Worm (Caenorhabditis elegans) whole organism, L4/young adult: ENCODE results near the gene F08F8.10.

Source experiments
- W03F9.2 ChIP-seq: fragments of 150-350 bp; optimal IDR thresholded peaks from 2 replicates; lab custom pipeline; 2014; ENCODE audit warnings: missing biosample characterization, missing genetic modification characterization
- dao-5 ChIP-seq: sonication (generic microtip); optimal IDR thresholded peaks from 2 replicates; lab custom pipeline; 2016; ENCODE audit warnings: missing genotype, missing genetic modification characterization, moderate library complexity, missing compliant biosample characterization
- him-1 ChIP-seq: sonication (generic microtip); optimal IDR thresholded peaks from 2 replicates; lab custom pipeline; 2016; ENCODE audit warnings: missing genotype, missing genetic modification reagents, missing genetic modification characterization, missing compliant biosample characterization

F08F8.10 gene

DNA sequence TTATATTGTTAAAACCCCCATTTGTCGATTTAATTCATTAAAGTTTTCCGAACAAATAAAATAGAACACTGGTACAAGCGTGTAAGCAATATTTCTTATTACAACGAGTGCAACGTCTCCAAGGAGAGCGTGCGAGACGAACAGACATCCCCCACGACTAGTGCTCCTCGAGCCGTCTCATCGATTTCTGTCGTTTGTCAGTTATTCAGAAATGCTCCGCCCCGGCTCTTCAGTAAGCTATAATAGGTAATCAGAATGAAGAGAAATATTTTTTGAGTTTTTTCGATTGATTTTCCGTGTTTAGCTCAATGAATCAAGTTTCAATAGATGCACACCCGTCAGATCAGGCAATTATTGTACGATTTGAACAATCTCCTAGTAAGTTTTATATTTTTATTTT lies 18.5 kb downstream of the F08F8.10 start, which contains the start of gene kap-1:
Gene kap-1, plus strand, starts transcription at position 143 of the 400 bp plus-strand sequence.
- TF ChIP-seq dao-5 (no peak), him-1 (tag; lab: Kevin White, UChicago) (no peak), W03F9.2 (tag; lab: Kevin White, UChicago) (no peak)

ce11 chrIII:7338009-7338408 lies 19.2 kb downstream of the F08F8.10 start:
- no peak for TF ChIP-seq him-1 (tag; lab: Kevin White, UChicago)
- no peak for TF ChIP-seq W03F9.2 (tag; lab: Kevin White, UChicago)
- TF ChIP-seq dao-5, result no peak

DNA sequence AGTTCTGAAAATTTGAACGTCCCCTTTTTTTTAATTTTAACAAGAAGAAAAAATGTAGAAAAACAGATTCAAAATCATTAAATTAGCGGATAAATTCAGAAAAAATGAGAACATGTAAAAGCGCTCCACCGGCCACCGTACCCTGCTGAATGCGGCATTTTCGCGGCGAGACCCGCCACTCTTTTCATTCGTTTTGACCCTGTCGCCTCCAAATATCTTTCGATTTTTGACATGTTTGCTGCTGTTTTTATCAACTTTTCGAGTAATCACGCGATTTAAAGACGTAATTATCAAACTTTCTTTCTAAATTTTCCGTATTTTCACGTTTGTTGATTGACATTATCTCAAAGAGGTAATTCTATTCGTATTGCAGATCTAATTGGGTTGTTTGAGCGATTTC lies 21.0 kb downstream of the F08F8.10 start, which contains the start of gene gsp-2:
Gene gsp-2, plus strand, starts transcription at position 374 of the 400 bp plus-strand sequence.
- TF ChIP-seq W03F9.2 (tag; lab: Kevin White, UChicago) (peak; percentile 85), dao-5 (no peak)

DNA sequence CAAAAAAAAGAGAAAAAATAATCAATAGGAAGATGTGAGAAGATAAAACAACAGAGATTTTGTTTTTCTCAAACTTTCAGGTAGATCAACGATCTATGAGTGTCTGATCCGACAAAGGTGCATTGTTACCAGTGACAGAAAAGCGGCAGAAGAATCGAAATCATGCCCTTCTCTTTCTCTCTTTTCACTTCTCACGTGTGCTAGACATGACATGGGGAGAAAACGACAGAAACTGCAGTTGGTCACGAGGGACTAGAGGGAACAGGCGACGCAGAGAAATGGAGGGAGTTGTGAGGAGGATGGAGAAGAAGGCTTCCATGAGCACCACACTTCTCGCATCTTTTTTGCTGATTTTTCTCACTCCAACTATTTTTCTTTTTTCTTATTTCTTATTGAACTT lies 22.0 kb downstream of the F08F8.10 start, which contains the start of gene F56C9.10:
Gene F56C9.10, minus strand, starts transcription at position 97 of the 400 bp plus-strand sequence.
- no peak for TF ChIP-seq him-1 (tag; lab: Kevin White, UChicago)
- no peak for TF ChIP-seq dao-5
- peak; percentile 85 for TF ChIP-seq W03F9.2 (tag; lab: Kevin White, UChicago)

DNA sequence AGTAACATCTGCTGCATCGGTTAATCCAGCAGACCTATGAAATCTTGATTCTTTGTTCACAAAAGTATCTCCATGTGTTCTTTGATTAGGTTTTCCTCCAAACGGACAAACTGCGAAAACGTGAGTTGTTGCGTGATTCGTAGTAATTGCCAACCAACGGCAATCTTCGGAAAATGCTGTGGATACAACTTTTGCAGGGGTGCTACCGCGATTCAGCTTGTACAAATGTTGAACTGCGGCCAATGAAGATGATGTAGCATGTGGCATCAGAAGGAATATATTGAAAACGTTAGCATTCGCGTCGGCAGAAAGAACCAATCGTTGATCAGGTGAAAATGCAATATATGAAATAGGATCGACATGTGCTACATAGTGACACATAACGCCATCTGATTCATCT lies 25.5 kb downstream of the F08F8.10 start:
- no peak for TF ChIP-seq dao-5
- TF ChIP-seq W03F9.2 (tag; lab: Kevin White, UChicago), result no peak
- TF ChIP-seq him-1 (tag; lab: Kevin White, UChicago), result no peak

DNA sequence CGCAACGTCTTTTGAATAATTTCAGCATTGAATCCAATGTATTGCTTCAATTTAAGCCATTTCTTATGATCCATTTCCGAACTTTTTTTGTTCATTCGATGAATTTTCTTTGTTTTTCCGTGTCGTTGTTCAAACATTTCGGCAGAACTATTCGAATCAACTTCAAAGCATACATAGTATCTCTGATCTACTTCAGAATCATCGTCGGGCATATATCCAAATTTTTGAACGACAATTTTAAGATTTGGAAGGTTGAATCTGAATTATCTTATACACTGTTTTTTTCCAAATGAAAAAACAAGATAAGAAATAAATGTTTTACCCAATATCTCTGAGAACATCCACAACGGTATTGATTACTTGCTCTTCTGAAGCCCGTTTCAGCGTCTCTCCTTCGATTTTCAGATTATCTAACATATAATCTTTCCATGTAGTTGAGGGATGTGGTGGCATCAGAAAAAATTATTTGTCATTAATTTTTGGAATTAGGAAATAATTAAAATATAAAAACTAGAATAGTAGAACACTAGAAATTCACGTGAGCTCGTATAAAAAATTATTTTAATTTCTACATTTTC lies 27.9 kb downstream of the F08F8.10 start, which contains the start of gene lab-2:
Gene lab-2, minus strand, starts transcription at position 453 of the 578 bp plus-strand sequence.
- TF ChIP-seq dao-5 (no peak), W03F9.2 (tag; lab: Kevin White, UChicago) (no peak), him-1 (tag; lab: Kevin White, UChicago) (no peak)

- no peak for TF ChIP-seq W03F9.2 (tag; lab: Kevin White, UChicago)
- TF ChIP-seq dao-5, result no peak
- no peak for TF ChIP-seq him-1 (tag; lab: Kevin White, UChicago)
Observed at ce11 chrIII:7323331-7323730, 33.9 kb downstream of the F08F8.10 start.

- TF ChIP-seq him-1 (tag; lab: Kevin White, UChicago) (no peak), W03F9.2 (tag; lab: Kevin White, UChicago) (no peak), dao-5 (no peak)
Observed at ce11 chrIII:7322018-7322417, 35.2 kb downstream of the F08F8.10 start.

DNA sequence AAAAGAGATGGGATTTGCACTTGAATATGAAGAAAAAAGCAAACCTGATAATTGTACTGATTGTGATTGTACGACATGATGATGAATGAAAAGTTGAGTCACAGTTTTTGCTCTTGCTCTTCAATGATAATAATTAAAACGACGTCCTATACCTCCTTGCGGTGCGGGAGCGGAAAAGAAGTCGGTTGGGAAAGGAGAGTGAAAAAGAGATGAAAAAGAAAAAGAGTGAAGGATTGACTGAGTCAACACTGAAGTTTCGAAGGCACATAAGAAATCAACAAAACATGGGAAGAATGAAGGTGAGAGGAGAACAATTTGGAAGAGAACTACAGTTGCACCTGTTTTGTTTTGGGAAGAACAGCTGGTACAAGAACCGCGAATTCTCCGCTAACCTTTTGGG lies 37.8 kb downstream of the F08F8.10 start, which contains the start of gene F56C9.8:
Gene F56C9.8, minus strand, starts transcription at position 120 of the 400 bp plus-strand sequence.
- TF ChIP-seq him-1 (tag; lab: Kevin White, UChicago) (no peak), W03F9.2 (tag; lab: Kevin White, UChicago) (no peak), dao-5 (no peak)

- TF ChIP-seq W03F9.2 (tag; lab: Kevin White, UChicago), result no peak
- no peak for TF ChIP-seq him-1 (tag; lab: Kevin White, UChicago)
- no peak for TF ChIP-seq dao-5
Observed at ce11 chrIII:7317354-7317753, 39.8 kb downstream of the F08F8.10 start.

DNA sequence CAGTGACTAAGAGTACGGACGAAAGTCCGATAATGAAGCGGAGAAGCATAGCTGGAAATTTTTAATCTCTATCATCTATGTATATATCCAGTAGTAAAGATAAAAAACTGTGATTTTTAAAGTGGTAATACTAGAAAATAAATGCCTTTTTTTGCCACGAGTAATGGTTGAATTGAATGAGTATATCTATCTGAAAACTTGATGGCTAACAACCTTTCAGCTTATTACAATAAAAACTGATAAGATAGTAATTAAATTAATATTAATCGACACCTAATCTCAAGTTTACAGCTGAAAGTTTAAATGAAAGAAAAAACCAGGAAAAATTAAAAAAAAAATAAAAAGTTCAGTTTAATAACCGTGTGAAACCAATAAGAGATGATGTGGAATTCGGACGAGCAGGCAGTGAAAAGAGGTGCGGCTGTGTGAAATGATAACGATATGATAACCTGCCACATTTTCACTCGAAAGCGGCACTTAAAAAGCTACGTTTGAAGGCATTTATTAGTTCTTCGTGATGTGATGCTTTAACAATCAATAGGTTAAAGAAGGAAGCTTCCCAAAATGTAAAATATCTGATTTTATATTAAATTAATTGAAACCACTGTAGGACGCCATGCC lies 42.2 kb downstream of the F08F8.10 start, which contains the start of gene nspg-6:
Gene nspg-6, minus strand, starts transcription at position 51 of the 621 bp plus-strand sequence.
- TF ChIP-seq him-1 (tag; lab: Kevin White, UChicago) (no peak), dao-5 (no peak), W03F9.2 (tag; lab: Kevin White, UChicago) (no peak)

- no peak for TF ChIP-seq dao-5
- no peak for TF ChIP-seq him-1 (tag; lab: Kevin White, UChicago)
- no peak for TF ChIP-seq W03F9.2 (tag; lab: Kevin White, UChicago)
Observed at ce11 chrIII:7314473-7314872, 42.7 kb downstream of the F08F8.10 start.

DNA sequence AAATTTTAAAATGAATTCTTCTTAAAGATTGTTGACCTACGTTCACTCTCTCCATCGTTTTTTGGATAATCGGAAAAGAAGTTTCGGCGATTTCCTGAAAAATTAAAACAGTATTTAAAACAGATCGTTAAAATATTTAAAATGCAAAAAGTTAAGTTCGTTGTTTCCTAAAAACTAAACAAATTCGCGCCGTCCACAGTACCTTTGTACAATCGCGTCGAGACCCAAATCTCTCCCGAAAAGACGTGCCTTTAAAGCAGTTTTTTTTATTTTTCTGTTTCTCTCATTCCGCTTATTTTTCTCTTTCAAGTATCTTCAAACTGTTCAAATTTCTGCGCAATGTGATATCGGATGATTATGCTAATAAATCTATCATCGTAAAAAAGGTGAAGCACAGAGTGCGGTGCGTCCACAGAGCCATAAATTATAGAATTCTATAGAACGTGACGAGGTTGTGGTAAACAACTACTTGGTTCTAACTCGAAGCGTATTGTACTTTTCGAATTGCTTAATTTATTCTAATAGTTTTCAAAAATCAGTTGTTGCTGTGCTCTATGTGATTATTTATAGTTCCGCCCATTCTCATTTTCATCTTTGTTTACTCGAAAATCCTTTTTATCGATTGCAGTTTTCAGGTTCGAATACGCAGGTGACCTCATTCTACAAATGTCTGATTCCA lies 46.4 kb downstream of the F08F8.10 start, which contains the start of the genes F56C9.6 and F56C9.3:
Gene F56C9.6, minus strand, starts transcription at position 112 of the 679 bp plus-strand sequence.
Gene F56C9.3, plus strand, starts transcription at position 629 of the 679 bp plus-strand sequence.
- TF ChIP-seq dao-5, result no peak
- no peak for TF ChIP-seq him-1 (tag; lab: Kevin White, UChicago)
- TF ChIP-seq W03F9.2 (tag; lab: Kevin White, UChicago), result no peak
